Fruit fly (Drosophila melanogaster) whole organism, embryonic: ENCODE data around the gene CG3117.

Experiments used
- Atf-2 ChIP-seq: fragments of 200-800 bp; sonication (Bioruptor generic); optimal IDR thresholded peaks from 2 replicates; lab custom pipeline; 2016; ENCODE audit warnings: missing biosample characterization, missing genetic modification characterization
- B-H1 ChIP-seq: fragments of 200-800 bp; sonication (Bioruptor generic); IDR thresholded peaks from 3 replicates; pipeline ENCODE4 v1.3.6; 2022; ENCODE audit warnings: missing biosample characterization, missing genetic modification characterization
- CG10321 ChIP-seq: fragments of 200-800 bp; sonication (Bioruptor generic); IDR thresholded peaks from 2 replicates; pipeline ENCODE4 v1.3.6; 2022; ENCODE audit warnings: missing biosample characterization, missing genetic modification characterization
- CG10979 ChIP-seq: fragments of 200-800 bp; sonication (Bioruptor generic); optimal IDR thresholded peaks from 2 replicates; lab custom pipeline; 2018; ENCODE audit warnings: missing biosample characterization, mild to moderate bottlenecking, missing genetic modification characterization, moderate library complexity
- CG11560 ChIP-seq: fragments of 200-800 bp; sonication (Bioruptor generic); IDR thresholded peaks from 3 replicates; pipeline ENCODE4 v1.3.6; 2022; ENCODE audit warnings: missing biosample characterization, missing genetic modification characterization
- CG1233 ChIP-seq: fragments of 200-800 bp; sonication (Bioruptor generic); optimal IDR thresholded peaks from 4 replicates; lab custom pipeline; 2018; ENCODE audit warnings: missing biosample characterization, mild to moderate bottlenecking, missing genetic modification characterization
- CG12659 ChIP-seq: fragments of 200-800 bp; sonication (Bioruptor generic); optimal IDR thresholded peaks from 3 replicates; lab custom pipeline; 2017; ENCODE audit warnings: mild to moderate bottlenecking, missing biosample characterization, missing genetic modification reagents, missing genetic modification characterization
- CG12769 ChIP-seq: fragments of 200-800 bp; sonication (Bioruptor generic); optimal IDR thresholded peaks from 2 replicates; lab custom pipeline; 2019; ENCODE audit warnings: missing biosample characterization, mild to moderate bottlenecking, missing genetic modification characterization, moderate library complexity
- CG13296 ChIP-seq: fragments of 200-800 bp; sonication (Bioruptor generic); optimal IDR thresholded peaks from 3 replicates; lab custom pipeline; 2018; ENCODE audit warnings: missing biosample characterization, mild to moderate bottlenecking, missing genetic modification characterization
- CG17186 ChIP-seq: fragments of 200-800 bp; sonication (Bioruptor generic); optimal IDR thresholded peaks from 3 replicates; lab custom pipeline; 2017; ENCODE audit warnings: missing biosample characterization, missing genetic modification reagents, missing genetic modification characterization
- CG1792 ChIP-seq: fragments of 200-800 bp; sonication (Bioruptor generic); optimal IDR thresholded peaks from 2 replicates; lab custom pipeline; 2016; ENCODE audit warnings: missing biosample characterization, missing genetic modification characterization
- CG1832 ChIP-seq: fragments of 200-800 bp; sonication (Bioruptor generic); optimal IDR thresholded peaks from 2 replicates; lab custom pipeline; 2017; ENCODE audit warnings: missing biosample characterization, mild to moderate bottlenecking, missing genetic modification characterization, inconsistent platforms
- CG18599 ChIP-seq: fragments of 200-800 bp; sonication (Bioruptor generic); optimal IDR thresholded peaks from 3 replicates; lab custom pipeline; 2017; ENCODE audit warnings: missing biosample characterization, missing genetic modification characterization, mild to moderate bottlenecking, moderate library complexity, missing genetic modification reagents
- CG2120 ChIP-seq: fragments of 200-800 bp; sonication (Bioruptor generic); optimal IDR thresholded peaks from 3 replicates; lab custom pipeline; 2016; ENCODE audit warnings: missing biosample characterization, missing genetic modification characterization
- CG2129 ChIP-seq: fragments of 200-800 bp; sonication (Bioruptor generic); IDR thresholded peaks from 2 replicates; pipeline ENCODE4 v1.3.6; 2022; ENCODE audit warnings: missing biosample characterization, missing genetic modification characterization; ENCODE audit not compliant: partially characterized antibody
- CG2712 ChIP-seq: fragments of 200-800 bp; optimal IDR thresholded peaks from 3 replicates; lab custom pipeline; 2019; ENCODE audit warnings: missing biosample characterization, mild to moderate bottlenecking, missing genetic modification characterization, moderate library complexity
- CG33213 ChIP-seq: fragments of 200-800 bp; sonication (Bioruptor generic); optimal IDR thresholded peaks from 3 replicates; lab custom pipeline; 2016; ENCODE audit warnings: missing biosample characterization, missing genetic modification characterization
- CG34376 ChIP-seq: fragments of 200-800 bp; sonication (Bioruptor generic); optimal IDR thresholded peaks from 2 replicates; lab custom pipeline; 2018; ENCODE audit warnings: missing biosample characterization, mild to moderate bottlenecking, missing genetic modification characterization
- CG34422 ChIP-seq: fragments of 200-800 bp; sonication (Bioruptor generic); IDR thresholded peaks from 3 replicates; pipeline ENCODE4 v1.3.6; 2022; ENCODE audit warnings: missing biosample characterization, missing genetic modification characterization
- CG3726 ChIP-seq: fragments of 200-800 bp; sonication (Bioruptor generic); IDR thresholded peaks from 3 replicates; pipeline ENCODE4, ENCODE4 v1.3.6; 2022; ENCODE audit warnings: missing biosample characterization, missing genetic modification characterization
- CG4360 ChIP-seq: fragments of 200-800 bp; sonication (Bioruptor generic); IDR thresholded peaks from 2 replicates; pipeline ENCODE4 v1.3.6; 2022; ENCODE audit warnings: missing biosample characterization, missing genetic modification characterization
- CG7372 ChIP-seq: fragments of 200-800 bp; sonication (Bioruptor generic); IDR thresholded peaks from 2 replicates; pipeline ENCODE4 v1.3.6; 2022; ENCODE audit warnings: missing biosample characterization, missing genetic modification characterization
- Dad ChIP-seq: fragments of 200-800 bp; sonication (Bioruptor generic); optimal IDR thresholded peaks from 3 replicates; lab custom pipeline; 2016; ENCODE audit warnings: missing biosample characterization, missing genetic modification characterization
- Dek ChIP-seq: fragments of 200-800 bp; sonication (Bioruptor generic); optimal IDR thresholded peaks from 3 replicates; lab custom pipeline; 2019; ENCODE audit warnings: missing biosample characterization, mild to moderate bottlenecking, missing genetic modification characterization, moderate library complexity
- Dip3 ChIP-seq: fragments of 200-800 bp; sonication (Bioruptor generic); optimal IDR thresholded peaks from 3 replicates; lab custom pipeline; 2016; ENCODE audit warnings: missing biosample characterization, missing genetic modification characterization
- Doc2 ChIP-seq: fragments of 200-800 bp; sonication (Bioruptor generic); IDR thresholded peaks from 2 replicates; pipeline ENCODE4 v1.3.6; 2022; ENCODE audit warnings: missing biosample characterization, missing genetic modification characterization
- Hr39 ChIP-seq: fragments of >200 bp; optimal IDR thresholded peaks from 2 replicates; lab custom pipeline; 2017
- Lim3 ChIP-seq: fragments of 200-800 bp; sonication (Bioruptor generic); IDR thresholded peaks from 2 replicates; pipeline ENCODE4 v1.3.6; 2022; ENCODE audit warnings: missing biosample characterization, missing genetic modification characterization
- Mes4 ChIP-seq: fragments of 200-800 bp; sonication (Bioruptor generic); optimal IDR thresholded peaks from 2 replicates; lab custom pipeline; 2016; ENCODE audit warnings: missing biosample characterization, missing genetic modification characterization
- Myb ChIP-seq: fragments of 200-800 bp; sonication (Bioruptor generic); optimal IDR thresholded peaks from 2 replicates; lab custom pipeline; 2016; ENCODE audit warnings: missing biosample characterization, missing genetic modification characterization
- Oli ChIP-seq: fragments of 200-800 bp; sonication (Bioruptor generic); optimal IDR thresholded peaks from 2 replicates; lab custom pipeline; 2018; ENCODE audit warnings: missing biosample characterization, mild to moderate bottlenecking, missing genetic modification characterization, moderate library complexity
- Ptx1 ChIP-seq: fragments of 200-800 bp; sonication (Bioruptor generic); IDR thresholded peaks from 2 replicates; pipeline ENCODE4 v1.3.6; 2022; ENCODE audit warnings: missing biosample characterization, missing genetic modification characterization
- Sin3A ChIP-seq: fragments of >200 bp; optimal IDR thresholded peaks from 2 replicates; lab custom pipeline; 2018
- TFAM ChIP-seq: fragments of 200-800 bp; sonication (Bioruptor generic); optimal IDR thresholded peaks from 2 replicates; lab custom pipeline; 2017; ENCODE audit warnings: missing biosample characterization, missing genetic modification characterization, inconsistent platforms
- Usf ChIP-seq: fragments of 200-800 bp; sonication (Bioruptor generic); optimal IDR thresholded peaks from 2 replicates; lab custom pipeline; 2017; ENCODE audit warnings: missing genotype, missing biosample characterization, missing genetic modification characterization
- Xbp1 ChIP-seq: fragments of 200-800 bp; sonication (Bioruptor generic); optimal IDR thresholded peaks from 3 replicates; lab custom pipeline; 2016; ENCODE audit warnings: missing biosample characterization, mild to moderate bottlenecking, missing genetic modification characterization
- ase ChIP-seq: fragments of 200-800 bp; sonication (Bioruptor generic); IDR thresholded peaks from 3 replicates; pipeline ENCODE4 v1.3.6; 2022; ENCODE audit warnings: missing biosample characterization, missing genetic modification characterization
- caup ChIP-seq: fragments of 200-800 bp; sonication (Bioruptor generic); optimal IDR thresholded peaks from 3 replicates; lab custom pipeline; 2017; ENCODE audit warnings: missing biosample characterization, mild to moderate bottlenecking, missing genetic modification characterization, moderate library complexity; ENCODE audit not compliant: severe bottlenecking
- chn ChIP-seq: fragments of 200-800 bp; sonication (Bioruptor generic); optimal IDR thresholded peaks from 2 replicates; lab custom pipeline; 2016; ENCODE audit warnings: missing biosample characterization, missing genetic modification characterization
- dmrt99B ChIP-seq: fragments of 200-800 bp; sonication (Bioruptor generic); optimal IDR thresholded peaks from 2 replicates; lab custom pipeline; 2018; ENCODE audit warnings: missing biosample characterization, mild to moderate bottlenecking, missing genetic modification characterization, moderate library complexity
- ftz-f1 ChIP-seq: fragments of 200-800 bp; sonication (Bioruptor generic); optimal IDR thresholded peaks from 2 replicates; lab custom pipeline; 2016; ENCODE audit warnings: missing biosample characterization, missing genetic modification characterization
- gcm ChIP-seq: fragments of 200-800 bp; sonication (Bioruptor generic); optimal IDR thresholded peaks from 2 replicates; lab custom pipeline; 2019; ENCODE audit warnings: missing biosample characterization, mild to moderate bottlenecking, missing genetic modification characterization, moderate library complexity
- hkb ChIP-seq, 2 experiments: fragments of 200-800 bp in 1 of 2; fragments of >200 bp in 1 of 2; sonication (Bioruptor generic) in 1 of 2; IDR thresholded peaks in 1 of 2; optimal IDR thresholded peaks in 1 of 2; 2 replicates each; pipeline versions ENCODE4 v1.3.6 to Lab custom; 2017 to 2022; ENCODE audit warnings: missing biosample characterization in 1 of 2, missing genetic modification characterization in 1 of 2
- insv ChIP-seq, 2 experiments: fragments of 200-800 bp; sonication (Bioruptor generic); optimal IDR thresholded peaks; 3 replicates each; lab custom pipeline; 2016 to 2018; ENCODE audit warnings: missing biosample characterization in 2 of 2, missing genetic modification characterization in 2 of 2
- nmo ChIP-seq: fragments of 200-800 bp; sonication (Bioruptor generic); optimal IDR thresholded peaks from 2 replicates; lab custom pipeline; 2018; ENCODE audit warnings: missing biosample characterization, mild to moderate bottlenecking, missing genetic modification characterization, moderate library complexity
- pb ChIP-seq: fragments of 200-800 bp; sonication (Bioruptor generic); optimal IDR thresholded peaks from 3 replicates; lab custom pipeline; 2016; ENCODE audit warnings: missing biosample characterization, missing genetic modification characterization
- slou ChIP-seq: fragments of 200-800 bp; sonication (Bioruptor generic); optimal IDR thresholded peaks from 3 replicates; lab custom pipeline; 2016; ENCODE audit warnings: missing biosample characterization, missing genetic modification characterization
- sqz ChIP-seq: fragments of 200-800 bp; sonication (Bioruptor generic); optimal IDR thresholded peaks from 3 replicates; lab custom pipeline; 2018; ENCODE audit warnings: missing biosample characterization, mild to moderate bottlenecking, missing genetic modification characterization
- tll ChIP-seq, 2 experiments: fragments of 200-800 bp in 1 of 2; fragments of >200 bp in 1 of 2; sonication (Bioruptor generic) in 1 of 2; optimal IDR thresholded peaks; 2 replicates each; lab custom pipeline; 2017 to 2019; ENCODE audit warnings: missing biosample characterization in 2 of 2, missing genetic modification characterization in 2 of 2, mild to moderate bottlenecking in 1 of 2, moderate library complexity in 1 of 2
- yki ChIP-seq: fragments of >200 bp; optimal IDR thresholded peaks from 3 replicates; lab custom pipeline; 2018
- zf30C ChIP-seq: fragments of 200-800 bp; sonication (Bioruptor generic); optimal IDR thresholded peaks from 3 replicates; lab custom pipeline; 2018; ENCODE audit warnings: missing biosample characterization, mild to moderate bottlenecking, missing genetic modification characterization

The CG3117 gene

dm6 chr2L:2878188-2878587 is 31.2 kb upstream of the CG3117 start, which contains the start of the genes Prx6a and Sbat (continued):
- TF ChIP-seq CG17186: peak; percentile 23
- TF ChIP-seq nmo (GFP tag; lab: Kevin White, UChicago): peak; percentile 86
- TF ChIP-seq CG2712 (tag; lab: Kevin White, UChicago): peak; percentile 84
- peak in 1 of 2 experiments; percentile 49 for TF ChIP-seq insv (GFP tag; optimal IDR thresholded peaks at IDR 0.05; lab: Kevin White, UChicago)
- TF ChIP-seq Dad (GFP tag; lab: Kevin White, UChicago): peak; percentile 64
- TF ChIP-seq CG13296 (GFP tag; lab: Kevin White, UChicago): peak; percentile 79
- peak; percentile 79 for TF ChIP-seq Xbp1 (GFP tag; lab: Kevin White, UChicago)
- TF ChIP-seq gcm (GFP tag; lab: Kevin White, UChicago): peak; percentile 24
- TF ChIP-seq TFAM (GFP tag; lab: Kevin White, UChicago): no peak
- TF ChIP-seq Sin3A (lab: Kevin White, UChicago): peak; percentile 92
- no peak for TF ChIP-seq CG1832 (GFP tag; lab: Kevin White, UChicago)
- TF ChIP-seq CG11560 (tag; lab: Robert Waterston, UW): peak; percentile 54; the same call in 1 of the 3 replicates
- TF ChIP-seq Usf (GFP tag; lab: Kevin White, UChicago): peak; percentile 52
- TF ChIP-seq CG1792: peak; percentile 52
- peak; percentile 7 for TF ChIP-seq yki (lab: Kevin White, UChicago)
- peak; percentile 56 for TF ChIP-seq caup
- TF ChIP-seq CG7372: peak; percentile 84
- peak; percentile 65 for TF ChIP-seq Dek (tag; lab: Kevin White, UChicago)
- no peak for TF ChIP-seq ftz-f1 (GFP tag; lab: Kevin White, UChicago)
- peak; percentile 70 for TF ChIP-seq Ptx1 (GFP tag; lab: Robert Waterston, UW)
- no peak for TF ChIP-seq slou
- no peak for TF ChIP-seq CG2129
- TF ChIP-seq ase (GFP tag; lab: Robert Waterston, UW): peak; percentile 52; the same call in 1 of the 3 replicates
- peak; percentile 83 for TF ChIP-seq CG34422 (GFP tag; lab: Robert Waterston, UW)
- peak; percentile 57 for TF ChIP-seq B-H1 (GFP tag; lab: Robert Waterston, UW)
- TF ChIP-seq Myb (GFP tag; lab: Kevin White, UChicago): peak; percentile 71
- peak; percentile 44 for TF ChIP-seq pb (GFP tag; lab: Kevin White, UChicago)
- TF ChIP-seq Atf-2 (GFP tag; lab: Kevin White, UChicago): peak; percentile 5
- TF ChIP-seq CG34376 (GFP tag; lab: Kevin White, UChicago): peak; percentile 91
- no peak for TF ChIP-seq CG3726 (GFP tag; lab: Robert Waterston, UW)
- peak; percentile 67 for TF ChIP-seq Dip3
- no peak for TF ChIP-seq Lim3 (GFP tag; lab: Robert Waterston, UW)
- TF ChIP-seq CG10979: peak; percentile 65
- peak in 1 of 2 experiments; percentile 64 for TF ChIP-seq tll (GFP tag; optimal IDR thresholded peaks at IDR 0.05; lab: Kevin White, UChicago)
- TF ChIP-seq CG12659 (GFP tag; lab: Kevin White, UChicago): peak; percentile 73
- peak; percentile 50 for TF ChIP-seq dmrt99B
- peak; percentile 69 for TF ChIP-seq CG33213 (GFP tag; lab: Kevin White, UChicago)
- no peak for TF ChIP-seq CG10321
- TF ChIP-seq CG1233 (GFP tag; lab: Kevin White, UChicago): peak; percentile 72
- TF ChIP-seq CG2120 (GFP tag; lab: Kevin White, UChicago): peak; percentile 84
- TF ChIP-seq chn (GFP tag; lab: Kevin White, UChicago): peak; percentile 62
- TF ChIP-seq CG4360: no peak
- peak; percentile 77 for TF ChIP-seq CG12769
- TF ChIP-seq hkb (optimal IDR thresholded peaks at IDR 0.05; lab: Kevin White, UChicago): peak; percentile 45
- peak; percentile 51; the same call in 1 of the 2 replicates for TF ChIP-seq hkb (GFP tag; IDR thresholded peaks at IDR 0.05; lab: Robert Waterston, UW)
- TF ChIP-seq Oli (tag; lab: Kevin White, UChicago): peak; percentile 52
- TF ChIP-seq Mes4 (GFP tag; lab: Kevin White, UChicago): peak; percentile 42
- TF ChIP-seq Doc2 (GFP tag; lab: Robert Waterston, UW): peak; percentile 10; the same call in 1 of the 2 replicates
- TF ChIP-seq CG18599 (GFP tag; lab: Kevin White, UChicago): peak; percentile 81
- peak; percentile 29 for TF ChIP-seq sqz (GFP tag; lab: Kevin White, UChicago)
- no peak for TF ChIP-seq Hr39 (lab: Kevin White, UChicago)
- TF ChIP-seq zf30C (GFP tag; lab: Kevin White, UChicago): no peak
